Worm (Caenorhabditis elegans): ENCODE results near the gene mct-3.

mct-3 gene

ce11 chrX:13882639-13883038 lies 29.9 kb downstream of the mct-3 start, which contains the start of gene hlb-1:
TSS of gene hlb-1 (minus strand) at chrX:13882739.
- TF ChIP-seq M03D4.4 (tag; optimal IDR thresholded peaks at IDR 0.05): no peak
- TF ChIP-seq mls-2 (tag; optimal IDR thresholded peaks at IDR 0.05): no peak
- TF ChIP-seq nhr-237 (tag; optimal IDR thresholded peaks at IDR 0.05): no peak
- TF ChIP-seq nhr-12 (tag; optimal IDR thresholded peaks at IDR 0.05): no peak
- no peak for TF ChIP-seq nhr-76 (tag; optimal IDR thresholded peaks at IDR 0.05)
- TF ChIP-seq lsy-2 (tag; optimal IDR thresholded peaks at IDR 0.05): no peak
- no peak for TF ChIP-seq drap-1 (GFP tag; optimal IDR thresholded peaks at IDR 0.05)
- TF ChIP-seq ceh-39 (tag; optimal IDR thresholded peaks at IDR 0.05): no peak
- no peak for TF ChIP-seq nhr-2 (tag; optimal IDR thresholded peaks at IDR 0.05)
- no peak for TF ChIP-seq cnd-1 (tag; optimal IDR thresholded peaks at IDR 0.05)
- TF ChIP-seq ztf-11 (tag; optimal IDR thresholded peaks at IDR 0.05): no peak

- TF ChIP-seq M03D4.4 (tag; optimal IDR thresholded peaks at IDR 0.05) (no peak), unc-39 (tag; optimal IDR thresholded peaks at IDR 0.05) (no peak), unc-120 (tag; optimal IDR thresholded peaks at IDR 0.05; ENCODE audit: poor library complexity, severe bottlenecking) (no peak), mls-2 (tag; optimal IDR thresholded peaks at IDR 0.05) (no peak), mab-5 (tag; optimal IDR thresholded peaks at IDR 0.05) (no peak), bed-3 (GFP tag; optimal IDR thresholded peaks at IDR 0.05) (no peak), mep-1 (tag; optimal IDR thresholded peaks at IDR 0.05) (no peak), cnd-1 (tag; optimal IDR thresholded peaks at IDR 0.05) (no peak), ceh-43 (GFP tag; optimal IDR thresholded peaks at IDR 0.05) (no peak)
Measured at ce11 chrX:13884157-13884556, 31.5 kb downstream of the mct-3 start.

DNA sequence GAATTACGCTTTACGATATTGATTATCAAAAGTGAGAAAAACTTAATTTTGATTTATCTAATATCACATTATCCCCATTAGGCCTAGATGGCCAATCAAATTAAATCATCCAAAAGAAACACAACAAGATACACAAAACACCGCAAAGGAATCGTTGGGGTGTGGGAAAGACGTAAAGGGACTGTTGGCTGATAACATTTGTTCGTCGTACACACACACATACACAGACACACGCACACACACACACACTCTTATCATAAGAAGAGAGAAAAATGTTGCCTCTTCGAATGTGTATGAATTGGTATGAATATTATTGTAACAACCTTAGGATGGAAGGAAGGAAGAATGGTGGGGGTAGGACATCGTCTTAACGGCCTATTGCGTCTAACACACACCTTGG lies 32.4 kb downstream of the mct-3 start:
- TF ChIP-seq mep-1 (tag; optimal IDR thresholded peaks at IDR 0.05) (no peak), unc-120 (tag; optimal IDR thresholded peaks at IDR 0.05; ENCODE audit: poor library complexity, severe bottlenecking) (no peak), sptf-1 (tag; optimal IDR thresholded peaks at IDR 0.05) (no peak), nhr-2 (tag; optimal IDR thresholded peaks at IDR 0.05) (no peak), lin-13 (tag; optimal IDR thresholded peaks at IDR 0.05) (no peak)

ce11 chrX:13886195-13886594 lies 33.5 kb downstream of the mct-3 start:
- TF ChIP-seq M03D4.4 (tag; optimal IDR thresholded peaks at IDR 0.05) (no peak), nhr-2 (tag; optimal IDR thresholded peaks at IDR 0.05) (peak; percentile 17), flh-1 (GFP tag; optimal IDR thresholded peaks at IDR 0.05) (no peak), sem-2 (GFP tag; optimal IDR thresholded peaks at IDR 0.05) (no peak), ces-1 (GFP tag; optimal IDR thresholded peaks at IDR 0.05) (no peak), ztf-11 (tag; optimal IDR thresholded peaks at IDR 0.05) (no peak)

DNA sequence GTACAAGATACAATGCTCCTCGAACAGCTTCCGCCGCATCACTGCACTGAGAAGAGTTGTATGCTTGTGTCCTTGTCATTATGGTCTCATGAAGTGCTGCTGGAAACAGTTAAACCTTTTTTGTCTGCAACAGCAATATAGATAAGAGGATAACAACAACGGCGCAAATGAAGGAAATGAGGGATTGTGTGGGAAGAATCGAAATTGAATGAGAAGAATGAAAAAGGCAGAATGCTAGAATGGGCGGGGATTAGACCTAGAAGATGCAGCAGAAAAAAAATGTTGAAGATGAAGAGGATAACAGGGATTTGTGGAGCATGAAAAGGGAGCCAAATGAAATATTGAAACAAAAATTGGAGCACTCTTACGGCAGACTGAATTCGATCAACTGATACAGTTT lies 40.5 kb downstream of the mct-3 start, which contains the start of gene sra-37:
TSS of gene sra-37 (minus strand) at position 101 of the 400 bp plus-strand sequence.
- TF ChIP-seq lin-13 (tag; optimal IDR thresholded peaks at IDR 0.05) (no peak), zip-8 (tag; optimal IDR thresholded peaks at IDR 0.05) (no peak), mls-2 (tag; optimal IDR thresholded peaks at IDR 0.05) (no peak), nhr-2 (tag; optimal IDR thresholded peaks at IDR 0.05) (no peak), drap-1 (GFP tag; optimal IDR thresholded peaks at IDR 0.05) (no peak), snpc-4 (tag; optimal IDR thresholded peaks at IDR 0.05) (no peak), lin-32 (GFP tag; optimal IDR thresholded peaks at IDR 0.05) (no peak), unc-120 (tag; optimal IDR thresholded peaks at IDR 0.05; ENCODE audit: poor library complexity, severe bottlenecking) (no peak), sptf-1 (tag; optimal IDR thresholded peaks at IDR 0.05) (no peak), nhr-237 (tag; optimal IDR thresholded peaks at IDR 0.05) (no peak), ceh-43 (GFP tag; optimal IDR thresholded peaks at IDR 0.05) (no peak), blmp-1 (tag; optimal IDR thresholded peaks at IDR 0.05) (no peak), bed-3 (GFP tag; optimal IDR thresholded peaks at IDR 0.05) (no peak), ces-1 (GFP tag; optimal IDR thresholded peaks at IDR 0.05) (no peak), unc-39 (tag; optimal IDR thresholded peaks at IDR 0.05) (no peak), nhr-12 (tag; optimal IDR thresholded peaks at IDR 0.05) (no peak), nhr-28 (tag; optimal IDR thresholded peaks at IDR 0.05) (no peak), tbx-8 (GFP tag; optimal IDR thresholded peaks at IDR 0.05) (no peak)

DNA sequence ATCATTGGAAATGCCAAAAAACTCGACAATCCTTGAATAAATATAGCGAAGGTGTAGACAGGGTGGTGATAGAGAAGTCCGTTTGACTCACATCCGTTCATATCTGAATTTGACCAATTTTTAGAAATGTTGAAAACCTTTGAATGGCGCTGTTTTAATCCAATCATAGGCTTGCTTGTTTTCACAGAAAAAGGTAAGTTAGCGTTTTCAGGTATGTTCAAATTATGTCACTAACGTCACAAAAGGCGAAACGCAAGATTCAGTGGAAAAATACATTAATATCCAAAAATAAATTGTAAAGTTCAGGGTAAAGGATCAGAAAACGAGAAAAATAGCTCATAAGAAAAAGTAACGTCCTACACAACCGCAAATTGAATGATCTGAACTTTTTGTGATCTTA lies 47.3 kb downstream of the mct-3 start, which contains the start of gene sra-38:
TSS of gene sra-38 (minus strand) at position 101 of the 400 bp plus-strand sequence.
- no peak for TF ChIP-seq bed-3 (GFP tag; optimal IDR thresholded peaks at IDR 0.05)
- no peak for TF ChIP-seq mep-1 (tag; optimal IDR thresholded peaks at IDR 0.05)
- TF ChIP-seq mab-5 (tag; optimal IDR thresholded peaks at IDR 0.05): no peak
- TF ChIP-seq mls-2 (tag; optimal IDR thresholded peaks at IDR 0.05): no peak
- TF ChIP-seq elt-1 (tag; optimal IDR thresholded peaks at IDR 0.05; ENCODE audit: borderline replicate concordance, insufficient read depth): no peak
- no peak for TF ChIP-seq lin-13 (tag; optimal IDR thresholded peaks at IDR 0.05)
- TF ChIP-seq zip-8 (tag; optimal IDR thresholded peaks at IDR 0.05): no peak
- no peak for TF ChIP-seq blmp-1 (tag; optimal IDR thresholded peaks at IDR 0.05)
- no peak for TF ChIP-seq unc-62 (GFP tag; optimal IDR thresholded peaks at IDR 0.05)
- no peak for TF ChIP-seq snpc-4 (tag; optimal IDR thresholded peaks at IDR 0.05)
- no peak for TF ChIP-seq unc-120 (tag; optimal IDR thresholded peaks at IDR 0.05; ENCODE audit: poor library complexity, severe bottlenecking)
- no peak for TF ChIP-seq ceh-39 (tag; optimal IDR thresholded peaks at IDR 0.05)
- TF ChIP-seq sem-2 (GFP tag; optimal IDR thresholded peaks at IDR 0.05): no peak
- TF ChIP-seq drap-1 (GFP tag; optimal IDR thresholded peaks at IDR 0.05): no peak
- TF ChIP-seq elt-3 (tag; optimal IDR thresholded peaks at IDR 0.05): no peak
- no peak for TF ChIP-seq pha-4 (tag; optimal IDR thresholded peaks at IDR 0.05)
- no peak for TF ChIP-seq ceh-43 (GFP tag; optimal IDR thresholded peaks at IDR 0.05)
- no peak for TF ChIP-seq ces-1 (GFP tag; optimal IDR thresholded peaks at IDR 0.05)
- TF ChIP-seq hlh-1 (tag; optimal IDR thresholded peaks at IDR 0.05): no peak
- no peak for TF ChIP-seq lin-32 (GFP tag; optimal IDR thresholded peaks at IDR 0.05)

Measured in whole organism, mixed stage, embryonic.